Worm (Caenorhabditis elegans): ENCODE results near the gene W04D12.1.

W04D12.1 gene

DNA sequence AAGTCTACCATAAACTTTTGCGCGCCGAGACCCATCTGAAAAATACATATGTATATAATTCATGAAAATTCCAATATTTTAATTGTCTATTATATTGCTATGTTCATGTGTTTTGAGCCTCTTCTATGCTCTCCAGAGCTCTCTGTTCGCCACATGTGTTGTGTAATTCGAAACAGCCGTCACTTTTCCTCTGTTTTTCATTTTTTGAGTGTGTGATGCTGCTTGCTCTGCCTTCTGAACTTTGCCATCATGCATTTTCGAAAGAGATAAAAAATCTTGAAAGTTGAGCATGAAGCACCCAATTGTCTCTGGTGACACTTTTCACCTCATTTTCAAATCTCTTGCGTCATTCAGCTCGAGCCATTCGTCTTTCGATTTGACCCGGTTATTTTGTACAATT is 35.6 kb downstream of the W04D12.1 start:
- TF ChIP-seq W03F9.2 (tag; optimal IDR thresholded peaks at IDR 0.05) (no peak), dao-5 (tag; optimal IDR thresholded peaks at IDR 0.05) (no peak), him-1 (tag; optimal IDR thresholded peaks at IDR 0.05) (no peak)

DNA sequence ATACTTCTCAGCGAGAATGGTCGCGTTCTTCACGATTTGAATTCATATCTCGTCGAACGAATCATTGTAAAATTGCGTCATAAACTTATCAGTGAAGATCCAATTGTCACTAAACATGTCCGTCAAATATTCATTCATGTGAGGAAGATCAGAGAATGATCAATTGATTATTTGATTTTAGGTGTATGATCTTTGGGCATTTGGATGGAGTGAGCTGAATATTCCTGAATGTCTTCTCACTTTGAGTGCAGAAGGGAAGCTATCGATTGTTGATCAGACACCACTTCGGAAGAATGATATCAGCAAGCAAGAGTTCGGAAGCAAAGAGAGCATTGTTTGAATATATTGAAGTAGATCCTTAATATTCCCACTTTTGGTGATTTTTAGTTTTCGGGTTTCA is 37.5 kb downstream of the W04D12.1 start:
- TF ChIP-seq W03F9.2 (tag; optimal IDR thresholded peaks at IDR 0.05) (no peak), dao-5 (tag; optimal IDR thresholded peaks at IDR 0.05) (no peak), him-1 (tag; optimal IDR thresholded peaks at IDR 0.05) (no peak)

DNA sequence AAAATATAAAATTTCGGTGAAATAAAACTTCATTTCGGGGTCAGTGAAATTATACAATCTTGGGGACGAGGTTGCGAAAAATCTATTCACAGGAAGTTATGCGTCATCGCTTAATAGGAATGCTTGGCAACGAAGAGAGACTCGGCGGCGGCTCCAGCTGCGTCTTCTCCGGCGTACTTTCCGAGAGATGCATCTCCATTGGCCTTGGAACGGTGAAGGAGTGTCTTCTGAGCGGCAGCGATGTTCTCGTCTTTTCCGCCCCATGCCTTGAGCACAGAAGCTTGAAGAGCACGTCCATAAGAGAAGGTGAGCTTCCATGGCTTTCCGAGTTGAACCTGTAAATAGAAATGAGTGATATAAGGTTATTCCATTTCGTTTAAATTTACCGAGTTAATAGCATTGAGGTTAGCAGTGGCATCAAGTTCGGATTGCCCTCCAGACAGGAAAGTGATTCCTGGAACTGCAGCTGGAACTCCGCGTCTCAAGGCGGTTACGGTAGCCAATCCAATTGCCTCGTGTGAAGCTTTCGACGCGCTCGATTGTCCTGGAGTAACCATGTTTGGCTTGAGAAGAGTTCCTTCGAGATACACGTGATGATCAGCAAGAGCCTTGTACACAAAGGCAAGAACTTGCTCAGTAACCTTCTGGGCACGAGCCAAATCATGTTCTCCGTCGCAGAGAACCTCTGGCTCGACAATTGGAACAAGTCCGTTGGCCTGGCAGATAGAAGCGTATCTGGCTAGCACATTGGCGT is 38.1 kb downstream of the W04D12.1 start:
- TF ChIP-seq him-1 (tag; optimal IDR thresholded peaks at IDR 0.05) (no peak), dao-5 (tag; optimal IDR thresholded peaks at IDR 0.05) (no peak), W03F9.2 (tag; optimal IDR thresholded peaks at IDR 0.05) (no peak)

DNA sequence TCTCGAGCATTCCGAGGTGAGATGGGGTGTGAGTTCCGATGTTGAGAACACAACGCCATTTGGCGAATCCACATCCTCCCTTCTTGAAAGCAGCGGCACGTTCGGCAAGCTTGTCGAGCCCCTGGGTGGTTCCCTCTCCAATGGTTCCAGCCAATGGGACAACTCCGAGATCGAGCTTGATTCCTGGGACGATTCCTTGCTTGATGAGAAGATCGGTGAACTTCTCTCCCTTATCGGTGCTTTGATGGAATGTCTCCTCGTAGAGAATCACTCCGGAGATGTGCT is 38.6 kb downstream of the W04D12.1 start:
- TF ChIP-seq W03F9.2 (tag; optimal IDR thresholded peaks at IDR 0.05) (no peak), him-1 (tag; optimal IDR thresholded peaks at IDR 0.05) (no peak), dao-5 (tag; optimal IDR thresholded peaks at IDR 0.05) (no peak)

DNA sequence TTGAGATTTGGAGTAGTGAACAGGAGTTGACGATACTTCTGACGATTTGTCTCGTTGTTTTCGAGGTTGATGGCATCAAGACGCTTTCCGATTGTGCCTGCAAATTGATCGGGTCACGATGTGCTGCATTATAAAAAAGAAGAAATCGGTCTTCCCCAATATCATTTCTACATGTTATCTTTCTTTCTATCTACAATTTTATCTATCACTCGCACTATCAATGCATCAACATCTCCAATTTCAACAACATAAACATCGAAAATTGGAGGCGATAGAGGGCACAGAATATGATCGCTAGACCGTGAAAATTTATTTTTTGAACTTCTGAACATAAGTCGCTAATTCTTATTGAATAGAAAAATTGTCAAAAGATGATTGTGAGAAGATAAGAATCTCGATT is 39.0 kb downstream of the W04D12.1 start:
- TF ChIP-seq dao-5 (tag; optimal IDR thresholded peaks at IDR 0.05) (no peak), W03F9.2 (tag; optimal IDR thresholded peaks at IDR 0.05) (no peak), him-1 (tag; optimal IDR thresholded peaks at IDR 0.05) (no peak)

DNA sequence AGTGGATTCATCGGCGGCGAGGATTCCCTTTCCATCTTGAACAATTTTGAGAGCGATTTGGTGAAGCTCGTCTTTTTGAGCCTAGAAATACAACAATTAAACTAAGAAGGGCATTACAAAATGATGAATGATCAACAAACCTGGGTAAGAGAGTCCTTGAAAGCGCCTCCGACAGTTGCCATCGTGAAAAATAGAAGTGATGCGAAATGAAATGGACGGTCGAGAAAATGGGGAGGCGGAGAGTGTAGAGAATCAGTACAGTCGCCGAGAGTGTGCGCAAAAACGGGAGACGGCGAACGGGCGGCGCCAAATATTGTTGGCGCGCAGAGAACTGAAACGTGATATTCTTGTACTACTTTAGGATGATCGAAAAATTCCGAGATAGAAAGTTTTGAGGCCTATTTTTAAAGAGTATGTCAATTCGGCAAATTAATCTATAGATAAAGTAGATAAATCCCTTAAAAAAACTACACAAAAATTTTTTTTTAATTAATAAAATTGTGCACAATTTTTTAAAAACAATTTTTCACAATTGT is 39.5 kb downstream of the W04D12.1 start, which contains the start of gene aldo-2:
Gene aldo-2 (minus strand): TSS at position 486 of the 536 bp plus-strand sequence.
- no peak for TF ChIP-seq him-1 (tag; optimal IDR thresholded peaks at IDR 0.05)
- no peak for TF ChIP-seq dao-5 (tag; optimal IDR thresholded peaks at IDR 0.05)
- TF ChIP-seq W03F9.2 (tag; optimal IDR thresholded peaks at IDR 0.05), result no peak

DNA sequence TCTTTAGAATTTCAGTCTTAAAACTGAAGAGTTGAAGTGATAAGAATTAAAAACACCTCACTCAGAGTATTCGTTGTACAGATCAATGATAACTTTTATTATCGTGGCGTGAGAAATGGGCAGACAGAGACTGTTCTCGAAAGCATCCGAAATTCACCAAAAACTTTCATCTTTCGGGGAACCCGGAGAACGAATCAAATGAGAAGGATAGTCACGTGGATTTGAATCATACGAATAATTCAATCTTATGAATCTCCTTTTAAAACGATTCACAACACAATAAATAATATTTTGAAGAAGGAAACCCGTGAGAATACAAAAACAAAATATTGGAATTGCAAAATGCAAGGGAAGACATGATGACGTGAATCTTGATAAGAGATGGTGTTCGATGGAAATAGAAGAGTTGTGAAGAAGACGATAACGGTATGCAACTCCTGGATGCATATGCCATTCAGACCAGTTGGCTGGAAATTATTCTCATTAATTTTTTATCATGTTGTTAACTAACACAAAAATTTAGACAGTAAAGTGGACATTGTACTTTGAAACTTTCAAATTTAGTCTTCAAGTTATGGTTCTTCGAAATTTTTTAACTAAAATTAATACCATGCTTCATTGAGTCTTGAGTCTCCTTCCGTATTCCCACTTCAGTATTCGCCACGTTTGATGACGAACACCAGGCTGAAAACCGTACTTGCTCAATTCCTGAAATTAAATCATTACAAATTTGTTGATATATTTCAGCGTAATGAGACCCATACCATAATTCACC is 40.3 kb downstream of the W04D12.1 start:
- TF ChIP-seq dao-5 (tag; optimal IDR thresholded peaks at IDR 0.05) (no peak), him-1 (tag; optimal IDR thresholded peaks at IDR 0.05) (no peak), W03F9.2 (tag; optimal IDR thresholded peaks at IDR 0.05) (no peak)

DNA sequence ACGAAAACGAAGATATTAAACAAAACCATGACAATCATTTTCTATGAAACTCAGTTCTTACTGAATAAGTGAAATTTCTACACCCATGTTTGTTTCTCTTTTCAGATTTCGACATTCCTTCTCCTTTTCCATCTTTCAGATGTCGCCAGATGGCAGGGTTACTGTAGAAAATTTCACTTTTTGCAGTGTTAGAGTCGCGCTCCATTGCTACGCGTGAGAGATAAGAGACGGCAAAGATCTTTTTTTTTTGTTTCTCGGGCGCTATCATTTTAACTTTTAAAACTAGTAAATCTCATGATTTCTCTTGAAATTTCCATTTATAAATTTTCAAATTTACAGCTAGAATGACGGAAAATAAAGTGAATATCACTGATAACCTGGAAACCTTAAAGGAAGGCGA is 41.5 kb downstream of the W04D12.1 start, which contains the start of the genes mig-21 and F01F1.2:
Gene mig-21 (minus strand): TSS at position 166 of the 400 bp plus-strand sequence.
Gene F01F1.2 (plus strand): TSS at position 340 of the 400 bp plus-strand sequence.
- TF ChIP-seq W03F9.2 (tag; optimal IDR thresholded peaks at IDR 0.05) (no peak), him-1 (tag; optimal IDR thresholded peaks at IDR 0.05) (no peak), dao-5 (tag; optimal IDR thresholded peaks at IDR 0.05) (no peak)

DNA sequence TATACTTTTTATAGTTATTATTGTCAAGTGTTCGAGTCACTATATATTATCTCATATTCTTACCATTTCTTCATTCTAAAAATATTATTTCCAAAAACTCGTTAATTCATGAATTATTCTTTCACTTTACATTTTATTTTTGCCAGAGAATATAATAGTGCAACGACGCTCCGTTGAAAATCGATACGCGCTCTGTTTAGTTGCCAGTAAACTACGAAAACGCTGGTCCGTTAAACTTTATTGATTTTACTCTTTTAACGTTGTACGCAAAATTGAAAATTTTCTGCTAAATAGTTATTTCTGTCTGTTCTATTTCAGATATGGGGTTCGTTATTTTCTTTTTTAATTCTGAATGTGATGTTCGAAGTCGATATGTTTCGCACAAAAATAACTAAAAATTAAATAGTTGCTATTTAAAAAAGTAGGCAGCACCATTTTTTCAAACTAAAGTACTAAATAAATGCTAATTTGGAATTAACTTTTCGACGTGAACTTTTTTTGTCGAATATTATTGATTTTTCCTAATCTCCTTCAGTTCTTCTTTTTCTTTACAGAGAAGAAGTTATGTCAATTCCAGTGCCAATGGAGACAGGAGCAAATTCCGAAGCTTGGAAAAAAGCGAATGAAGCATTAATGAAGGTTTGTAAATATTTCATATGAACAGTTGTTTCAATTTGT is 42.7 kb downstream of the W04D12.1 start, which contains the start of gene hpo-10:
Gene hpo-10 (plus strand): TSS at position 199 of the 678 bp plus-strand sequence.
- TF ChIP-seq him-1 (tag; optimal IDR thresholded peaks at IDR 0.05) (no peak), dao-5 (tag; optimal IDR thresholded peaks at IDR 0.05) (no peak), W03F9.2 (tag; optimal IDR thresholded peaks at IDR 0.05) (no peak)

DNA sequence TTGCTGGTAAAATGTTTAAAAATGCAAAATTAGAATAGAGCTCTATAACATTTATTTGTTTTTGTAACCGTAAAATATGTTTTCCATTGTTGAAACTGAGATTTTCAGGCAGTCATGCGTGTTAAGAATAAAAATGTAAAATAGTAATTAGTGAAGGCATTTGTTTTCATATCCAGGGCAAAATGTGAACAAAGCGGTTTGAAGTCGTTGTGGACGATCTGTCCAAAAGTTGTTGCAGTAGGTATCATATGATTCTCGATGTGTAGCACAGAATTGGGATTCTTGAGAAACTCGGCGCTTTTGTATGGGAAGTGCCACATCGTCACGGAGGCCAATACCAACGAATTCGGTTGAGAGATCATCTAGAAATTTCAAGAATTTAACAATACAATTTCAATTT is 45.6 kb downstream of the W04D12.1 start:
- TF ChIP-seq W03F9.2 (tag; optimal IDR thresholded peaks at IDR 0.05) (no peak), dao-5 (tag; optimal IDR thresholded peaks at IDR 0.05) (no peak), him-1 (tag; optimal IDR thresholded peaks at IDR 0.05) (no peak)

DNA sequence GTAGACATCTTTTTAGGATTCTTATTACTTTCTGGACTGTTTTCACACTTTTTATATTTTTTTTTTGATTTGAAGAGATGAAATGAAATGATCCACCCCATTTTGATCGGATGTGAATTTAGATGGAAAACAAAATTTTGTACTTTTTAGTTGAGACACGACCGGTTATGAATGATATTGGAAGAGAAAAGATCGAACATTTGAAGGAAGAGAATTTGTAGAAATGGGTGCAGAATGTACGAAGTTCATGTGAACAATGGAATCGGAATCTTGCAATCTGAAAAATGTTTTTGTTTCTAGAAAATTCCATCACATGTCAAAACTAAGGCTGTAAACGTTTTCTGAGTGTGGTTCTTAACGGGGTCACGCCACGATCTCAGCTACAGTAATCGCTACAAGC is 46.1 kb downstream of the W04D12.1 start, which contains the start of gene F01F1.14:
Gene F01F1.14 (minus strand): TSS at position 101 of the 400 bp plus-strand sequence.
- TF ChIP-seq dao-5 (tag; optimal IDR thresholded peaks at IDR 0.05) (no peak), him-1 (tag; optimal IDR thresholded peaks at IDR 0.05) (no peak), W03F9.2 (tag; optimal IDR thresholded peaks at IDR 0.05) (no peak)

DNA sequence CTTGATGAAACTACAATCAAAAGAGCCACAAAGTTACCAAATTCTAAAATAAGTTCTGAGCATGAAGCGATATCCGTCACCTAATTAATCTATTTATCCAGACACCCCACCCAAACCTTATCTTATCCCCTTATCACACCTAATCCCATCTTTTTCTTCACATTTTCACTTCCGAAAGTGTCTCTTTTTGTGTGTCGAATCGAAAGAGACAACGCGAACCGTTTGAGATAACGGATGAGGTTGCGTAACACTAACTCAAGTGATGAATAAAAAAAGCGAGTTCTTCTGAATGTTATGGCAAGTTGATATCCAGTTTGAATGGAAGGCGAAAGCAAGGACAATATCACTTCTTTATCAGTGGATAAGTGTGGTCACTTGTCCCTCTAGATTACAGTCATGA is 46.8 kb downstream of the W04D12.1 start:
- TF ChIP-seq dao-5 (tag; optimal IDR thresholded peaks at IDR 0.05) (no peak), him-1 (tag; optimal IDR thresholded peaks at IDR 0.05) (no peak), W03F9.2 (tag; optimal IDR thresholded peaks at IDR 0.05) (no peak)

DNA sequence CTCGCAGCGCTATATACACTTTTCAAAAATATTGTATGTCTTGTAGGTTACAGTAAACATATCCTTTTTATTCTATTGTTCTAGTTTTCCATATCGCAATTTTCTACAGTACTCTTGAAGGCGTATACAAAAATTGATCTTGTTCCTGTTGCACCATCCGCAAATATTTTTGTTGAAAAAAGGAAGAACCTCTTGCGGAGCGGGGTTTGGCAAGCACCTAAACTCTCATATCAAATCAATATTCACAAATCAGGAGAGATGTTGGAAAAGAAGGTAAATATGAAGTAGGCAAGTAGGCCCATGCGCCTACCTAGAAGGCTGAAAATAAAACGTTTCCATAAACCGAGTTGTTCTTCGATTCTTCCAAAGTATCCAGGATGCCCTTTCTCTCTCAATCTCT is 47.3 kb downstream of the W04D12.1 start, which contains the start of gene C28H8.5:
Gene C28H8.5 (plus strand): TSS at position 301 of the 400 bp plus-strand sequence.
- TF ChIP-seq him-1 (tag; optimal IDR thresholded peaks at IDR 0.05) (no peak), dao-5 (tag; optimal IDR thresholded peaks at IDR 0.05) (no peak), W03F9.2 (tag; optimal IDR thresholded peaks at IDR 0.05) (no peak)

Data from whole organism, L4/young adult.